Worm (Caenorhabditis elegans) whole organism, L4 larva: ENCODE results near the gene C09B7.2.

Source experiments
- R02D3.7 ChIP-seq: fragments of 150-350 bp; sonication (generic microtip); optimal IDR thresholded peaks from 3 replicates; lab custom pipeline; 2014; ENCODE audit warnings: missing biosample characterization, missing genetic modification characterization
- ZK337.2 ChIP-seq: fragments of 200-800 bp; sonication (Bioruptor generic); IDR thresholded peaks from 2 replicates; pipeline ENCODE4 v1.3.6; 2022; ENCODE audit warnings: missing genetic modification reagents, missing genetic modification characterization, missing compliant biosample characterization
- aha-1 ChIP-seq: fragments of 150-350 bp; peaks from one replicate; lab custom pipeline; 2014; ENCODE audit warnings: missing biosample characterization, missing genetic modification characterization
- arid-1 ChIP-seq: fragments of 200-800 bp; sonication (Bioruptor generic); conservative IDR thresholded peaks from 2 replicates; pipeline ENCODE4 v1.3.6; 2022; ENCODE audit warnings: missing genetic modification reagents, missing genetic modification characterization, missing compliant biosample characterization
- ceh-20 ChIP-seq: fragments of 200-800 bp; sonication (Bioruptor generic); IDR thresholded peaks from 2 replicates; pipeline ENCODE4 v1.3.6; 2022; ENCODE audit warnings: missing genetic modification reagents, missing genetic modification characterization, missing compliant biosample characterization
- ceh-44 ChIP-seq: fragments of 200-800 bp; sonication (Bioruptor generic); IDR thresholded peaks from 2 replicates; pipeline ENCODE4 v1.3.6; 2022; ENCODE audit warnings: missing genetic modification reagents, missing genetic modification characterization, missing compliant biosample characterization
- ces-1 ChIP-seq: fragments of 150-350 bp; sonication (generic microtip); optimal IDR thresholded peaks from 4 replicates; lab custom pipeline; 2014; ENCODE audit warnings: missing biosample characterization, missing genetic modification reagents, missing genetic modification characterization
- cey-2 ChIP-seq: sonication (generic microtip); optimal IDR thresholded peaks from 3 replicates; lab custom pipeline; 2017; ENCODE audit warnings: missing genetic modification characterization, mild to moderate bottlenecking, missing compliant biosample characterization, antibody characterized with exemption, borderline replicate concordance; ENCODE audit not compliant: insufficient read depth
- ctbp-1 ChIP-seq: fragments of 200-800 bp; sonication (Bioruptor generic); IDR thresholded peaks from 2 replicates; pipeline ENCODE4 v1.3.6; 2022; ENCODE audit warnings: missing genetic modification reagents, missing genetic modification characterization, missing compliant biosample characterization
- dmd-8 ChIP-seq: fragments of 200-800 bp; sonication (Bioruptor generic); IDR thresholded peaks from 2 replicates; pipeline ENCODE4 v1.3.6; 2022; ENCODE audit warnings: missing genetic modification characterization, missing compliant biosample characterization
- dpl-1 ChIP-seq: fragments of 150-350 bp; optimal IDR thresholded peaks from 2 replicates; lab custom pipeline; 2014; ENCODE audit warnings: missing biosample characterization, missing genetic modification reagents, missing genetic modification characterization
- duxl-1 ChIP-seq: sonication (generic microtip); optimal IDR thresholded peaks from 2 replicates; lab custom pipeline; 2016; ENCODE audit warnings: mild to moderate bottlenecking, missing genetic modification characterization, moderate library complexity, missing compliant biosample characterization; ENCODE audit not compliant: poor library complexity
- egl-43 ChIP-seq: fragments of 200-800 bp; sonication (Bioruptor generic); IDR thresholded peaks from 2 replicates; pipeline ENCODE4 v1.3.6; 2022; ENCODE audit warnings: missing genetic modification reagents, missing genetic modification characterization, missing compliant biosample characterization
- fos-1 ChIP-seq: fragments of 150-350 bp; optimal IDR thresholded peaks from 2 replicates; lab custom pipeline; 2014; ENCODE audit warnings: missing biosample characterization, missing genetic modification characterization
- gei-8 ChIP-seq: fragments of 200-800 bp; sonication (Bioruptor generic); optimal IDR thresholded peaks from 2 replicates; lab custom pipeline; 2018; ENCODE audit warnings: mild to moderate bottlenecking, missing genetic modification characterization, missing compliant biosample characterization
- lin-15B ChIP-seq: fragments of 150-350 bp; sonication (generic microtip); optimal IDR thresholded peaks from 3 replicates; lab custom pipeline; 2014; ENCODE audit warnings: missing biosample characterization, missing genetic modification characterization
- lin-39 ChIP-seq: fragments of 150-350 bp; optimal IDR thresholded peaks from 2 replicates; lab custom pipeline; 2014; ENCODE audit warnings: missing biosample characterization, missing genetic modification reagents, missing genetic modification characterization
- mdl-1 ChIP-seq, 2 experiments: fragments of 150-350 bp in 1 of 2; sonication (generic microtip) in 1 of 2; optimal IDR thresholded peaks; 2 replicates each; lab custom pipeline; 2014 to 2017; ENCODE audit warnings: missing biosample characterization in 2 of 2, missing genetic modification characterization in 2 of 2
- mdt-29 ChIP-seq: fragments of 200-800 bp; sonication (Bioruptor generic); IDR thresholded peaks from 2 replicates; pipeline ENCODE4 v1.3.6; 2022; ENCODE audit warnings: missing genetic modification reagents, missing genetic modification characterization, missing compliant biosample characterization
- mep-1 ChIP-seq: fragments of 150-350 bp; sonication (generic microtip); optimal IDR thresholded peaks from 3 replicates; lab custom pipeline; 2014; ENCODE audit warnings: missing biosample characterization, missing genetic modification characterization
- mes-2 ChIP-seq: sonication (generic microtip); optimal IDR thresholded peaks from 2 replicates; lab custom pipeline; 2016; ENCODE audit warnings: missing genotype, mild to moderate bottlenecking, missing genetic modification characterization, missing compliant biosample characterization; ENCODE audit not compliant: poor library complexity, severe bottlenecking
- mxl-2 ChIP-seq: fragments of 200-800 bp; sonication (Bioruptor generic); conservative IDR thresholded peaks from 2 replicates; pipeline ENCODE4 v1.3.6; 2022; ENCODE audit warnings: missing genetic modification reagents, missing genetic modification characterization, missing compliant biosample characterization
- nhr-102 ChIP-seq: sonication (generic microtip); optimal IDR thresholded peaks from 2 replicates; lab custom pipeline; 2016; ENCODE audit warnings: mild to moderate bottlenecking, missing genetic modification characterization, moderate library complexity, missing compliant biosample characterization
- nhr-237 ChIP-seq: sonication (generic microtip); optimal IDR thresholded peaks from 2 replicates; lab custom pipeline; 2017; ENCODE audit warnings: missing biosample characterization, missing genetic modification characterization
- nhr-25 ChIP-seq: sonication (generic microtip); optimal IDR thresholded peaks from 2 replicates; lab custom pipeline; 2017; ENCODE audit warnings: missing genetic modification characterization, mild to moderate bottlenecking, missing compliant biosample characterization, antibody characterized with exemption, moderate library complexity, borderline replicate concordance; ENCODE audit not compliant: insufficient read depth
- nhr-28 ChIP-seq: fragments of 150-350 bp; optimal IDR thresholded peaks from 2 replicates; lab custom pipeline; 2014; ENCODE audit warnings: missing biosample characterization, missing genetic modification characterization
- nhr-42 ChIP-seq: fragments of 200-800 bp; sonication (Bioruptor generic); IDR thresholded peaks from 2 replicates; pipeline ENCODE4 v1.3.6; 2022; ENCODE audit warnings: missing genetic modification characterization, missing compliant biosample characterization
- set-16 ChIP-seq: fragments of 200-800 bp; sonication (Bioruptor generic); IDR thresholded peaks from 2 replicates; pipeline ENCODE4 v1.3.6; 2022; ENCODE audit warnings: missing genetic modification reagents, missing genetic modification characterization, missing compliant biosample characterization
- unc-130 ChIP-seq: sonication (generic microtip); optimal IDR thresholded peaks from 2 replicates; lab custom pipeline; 2016; ENCODE audit warnings: missing genetic modification reagents, missing genetic modification characterization, missing compliant biosample characterization
- unc-62 ChIP-seq, 3 experiments: fragments of 150-350 bp in 1 of 3; sonication (generic microtip); optimal IDR thresholded peaks in 2 of 3; peaks in 1 of 3; 1 replicate in 1 of 3; 2 replicates in 2 of 3; lab custom pipeline; 2014 to 2017; ENCODE audit warnings: missing biosample characterization in 3 of 3, missing genetic modification characterization in 3 of 3, missing genetic modification reagents in 3 of 3, missing genotype in 1 of 3

Gene C09B7.2

DNA sequence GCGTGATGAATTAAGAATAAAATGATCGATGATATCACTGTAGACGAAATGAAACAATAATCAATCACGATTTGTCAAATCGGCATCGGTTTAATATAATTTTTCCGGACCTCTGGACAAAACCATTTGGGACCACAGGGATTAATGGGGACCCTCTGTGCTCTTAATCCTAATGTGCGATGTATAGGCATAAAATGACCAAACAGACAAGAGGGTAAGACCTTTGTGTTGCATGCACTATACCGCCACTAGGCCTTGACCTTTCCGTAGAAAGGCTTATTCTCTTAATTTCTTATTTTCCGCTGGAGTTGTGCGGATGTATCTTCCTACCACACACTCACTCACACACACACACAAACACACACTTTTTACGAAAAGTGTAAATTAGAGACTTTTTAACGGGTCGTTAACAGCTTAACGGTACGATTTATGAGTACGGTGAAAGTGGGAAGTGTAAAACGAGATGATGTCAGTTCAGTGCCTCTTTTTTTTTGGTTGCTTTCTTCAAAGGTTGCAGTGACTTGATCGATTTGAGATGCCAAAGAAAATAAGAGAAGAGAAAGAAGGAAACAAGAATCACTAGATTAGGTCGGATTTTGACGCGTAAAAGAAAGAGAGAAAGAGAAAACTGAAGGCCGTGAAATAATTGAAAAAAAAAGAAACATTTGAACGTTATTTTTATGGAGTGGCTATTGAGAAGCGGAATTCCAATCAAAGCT lies 37.0 kb downstream of the C09B7.2 start:
- peak; percentile 14 for TF ChIP-seq nhr-28 (tag; lab: Kevin White, UChicago)
- no peak for TF ChIP-seq nhr-102 (tag; lab: Kevin White, UChicago)

DNA sequence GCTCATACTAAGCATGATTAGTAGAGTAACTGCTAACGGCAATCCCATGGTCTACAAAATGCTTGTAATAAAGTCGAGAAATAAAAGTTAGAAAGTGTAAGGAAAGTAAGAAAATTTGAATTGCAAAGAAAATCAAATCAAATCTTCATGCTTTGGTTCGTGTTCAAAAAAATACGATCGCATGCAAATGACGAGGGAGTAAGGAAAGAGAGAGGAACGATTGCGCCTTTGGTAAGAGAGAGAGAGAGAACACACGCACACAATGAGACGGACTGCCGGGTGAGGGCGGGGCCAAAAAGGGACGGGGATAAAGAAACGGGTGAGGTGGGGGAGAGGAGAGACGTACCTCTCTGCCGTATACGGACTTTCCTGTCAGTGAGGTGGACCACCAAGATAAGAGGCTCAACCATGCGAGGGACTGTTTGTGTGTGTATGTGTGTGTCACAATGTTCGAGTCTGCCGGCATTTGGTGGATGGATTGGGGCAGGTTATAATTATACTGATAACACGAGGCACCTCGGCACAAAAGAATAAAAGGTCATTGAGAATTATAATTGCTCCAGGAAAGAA lies 38.0 kb downstream of the C09B7.2 start, which contains the start of gene igcm-3:
igcm-3 (minus strand) TSS at position 51 of the 570 bp plus-strand sequence.
- no peak for TF ChIP-seq egl-43 (GFP tag; lab: Robert Waterston, UW)
- TF ChIP-seq nhr-237 (tag; lab: Kevin White, UChicago): no peak
- TF ChIP-seq arid-1 (GFP tag; lab: Robert Waterston, UW): no peak
- TF ChIP-seq mep-1 (tag; lab: Kevin White, UChicago): peak; percentile 4
- 0 out of 2 replicates have a peak, but pooled peaks have one; percentile 26 for TF ChIP-seq ZK337.2 (GFP tag; lab: Robert Waterston, UW)
- TF ChIP-seq set-16 (GFP tag; lab: Robert Waterston, UW): 0 out of 2 replicates have a peak, but pooled peaks have one; percentile 30
- TF ChIP-seq aha-1: peak; percentile 96
- no peak for TF ChIP-seq fos-1
- no peak for TF ChIP-seq ctbp-1 (GFP tag; lab: Robert Waterston, UW)
- TF ChIP-seq mdt-29: no peak
- peak; percentile 7 for TF ChIP-seq mes-2 (tag; lab: Kevin White, UChicago)
- no peak for TF ChIP-seq R02D3.7 (tag; lab: Kevin White, UChicago)
- TF ChIP-seq unc-62 (GFP tag; optimal IDR thresholded peaks at IDR 0.05 in 1 of 2; lab: Kevin White, UChicago): no peak
- TF ChIP-seq unc-62 (tag; optimal IDR thresholded peaks at IDR 0.05; lab: Kevin White, UChicago): no peak
- no peak for TF ChIP-seq ceh-44 (GFP tag; lab: Robert Waterston, UW)

DNA sequence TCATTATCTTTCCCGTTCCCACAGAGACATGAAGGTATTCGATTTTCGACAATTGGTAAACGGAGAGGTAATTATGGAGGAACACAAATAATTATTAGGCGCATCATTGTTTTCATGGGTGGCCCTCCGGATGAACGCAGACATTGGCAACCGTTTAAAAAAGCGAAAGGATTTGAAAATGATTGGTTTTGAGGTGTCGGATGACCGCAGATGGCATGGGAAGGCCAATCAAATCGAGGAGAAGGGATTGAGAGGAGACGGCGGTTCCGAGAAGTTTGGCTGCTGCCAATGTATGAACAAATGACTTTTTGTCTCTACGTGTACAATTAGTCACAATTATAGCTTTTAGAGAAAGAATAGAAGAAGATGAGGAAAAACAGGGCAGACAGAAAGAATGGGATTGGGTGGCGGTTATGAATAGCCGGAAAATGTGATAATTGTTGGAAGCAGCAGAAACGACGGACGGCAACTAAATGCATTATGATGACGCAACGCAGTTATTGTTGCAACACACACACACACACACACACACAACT lies 39.6 kb downstream of the C09B7.2 start:
- peak; percentile 0 for TF ChIP-seq nhr-25 (tag; lab: Kevin White, UChicago)
- no peak for TF ChIP-seq dpl-1 (GFP tag; lab: Kevin White, UChicago)
- TF ChIP-seq dmd-8 (GFP tag; lab: Robert Waterston, UW): no peak
- TF ChIP-seq lin-39 (tag; lab: Kevin White, UChicago): no peak
- TF ChIP-seq mxl-2: no peak
- no peak for TF ChIP-seq nhr-28 (tag; lab: Kevin White, UChicago)
- TF ChIP-seq unc-62 (GFP tag; optimal IDR thresholded peaks at IDR 0.05 in 1 of 2; lab: Kevin White, UChicago): peak in 1 of 2 experiments; percentile 48
- TF ChIP-seq unc-62 (tag; optimal IDR thresholded peaks at IDR 0.05; lab: Kevin White, UChicago): no peak
- no peak for TF ChIP-seq cey-2 (tag; lab: Kevin White, UChicago)
- TF ChIP-seq ceh-20 (GFP tag; lab: Robert Waterston, UW): no peak
- no peak for TF ChIP-seq duxl-1
- TF ChIP-seq ces-1 (GFP tag; lab: Kevin White, UChicago): no peak
- no peak for TF ChIP-seq gei-8 (GFP tag; lab: Kevin White, UChicago)
- TF ChIP-seq nhr-42 (GFP tag; lab: Robert Waterston, UW): no peak
- TF ChIP-seq mep-1 (tag; lab: Kevin White, UChicago): no peak
- TF ChIP-seq unc-130: no peak
- no peak for TF ChIP-seq ceh-44 (GFP tag; lab: Robert Waterston, UW)
- TF ChIP-seq lin-15B: no peak
- TF ChIP-seq aha-1: peak; percentile 44

DNA sequence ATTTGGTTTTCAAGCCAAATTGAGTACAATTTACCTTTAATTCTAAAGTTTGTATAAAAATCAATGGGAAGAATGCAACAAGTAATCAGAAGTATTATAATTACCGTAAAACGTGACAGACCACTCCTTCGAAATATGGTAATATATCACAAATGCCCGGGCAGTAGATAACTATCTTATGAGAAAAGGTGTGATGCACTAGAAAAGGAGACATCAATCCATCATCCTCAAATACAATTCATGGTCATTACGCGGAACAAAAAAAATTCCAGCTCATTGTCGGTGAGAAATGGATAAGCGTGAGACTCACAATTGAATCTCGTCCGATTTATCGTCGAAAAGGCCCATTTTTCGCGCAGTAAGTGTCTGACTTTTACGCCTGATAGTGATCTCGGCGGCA lies 41.3 kb downstream of the C09B7.2 start:
- TF ChIP-seq unc-62 (GFP tag; optimal IDR thresholded peaks at IDR 0.05 in 1 of 2; lab: Kevin White, UChicago): peak in 1 of 2 experiments; percentile 72
- no peak for TF ChIP-seq unc-62 (tag; optimal IDR thresholded peaks at IDR 0.05; lab: Kevin White, UChicago)
- TF ChIP-seq mdl-1 (tag; optimal IDR thresholded peaks at IDR 0.05; lab: Kevin White, UChicago): no peak
